Fruit fly (Drosophila melanogaster): Measurements from ENCODE around the gene Meltrin.

dm6 chr3R:14710673-14711072 lies 13.6 kb upstream of the Meltrin start:
- TF ChIP-seq CG8478 (optimal IDR thresholded peaks at IDR 0.05) (no peak), CTCF (optimal IDR thresholded peaks at IDR 0.05) (no peak)
